Fruit fly (Drosophila melanogaster) whole organism, prepupa: ENCODE results near the gene mRpS30.

Source experiments
- Blimp-1 ChIP-seq: fragments of 200-800 bp; sonication (Bioruptor generic); optimal IDR thresholded peaks from 3 replicates; lab custom pipeline; 2017; ENCODE audit warnings: missing biosample characterization, missing genetic modification characterization, mild to moderate bottlenecking, moderate library complexity, missing genetic modification reagents
- CG10669 ChIP-seq: fragments of 200-800 bp; sonication (Bioruptor generic); optimal IDR thresholded peaks from 3 replicates; lab custom pipeline; 2018; ENCODE audit warnings: missing biosample characterization, mild to moderate bottlenecking, missing genetic modification characterization, moderate library complexity
- CG11762 ChIP-seq: fragments of 200-800 bp; sonication (Bioruptor generic); optimal IDR thresholded peaks from 3 replicates; lab custom pipeline; 2016; ENCODE audit warnings: missing biosample characterization, missing genetic modification characterization; ENCODE audit not compliant: insufficient read depth
- CG1621 ChIP-seq: fragments of 200-800 bp; sonication (Bioruptor generic); optimal IDR thresholded peaks from 3 replicates; lab custom pipeline; 2018; ENCODE audit warnings: missing biosample characterization, mild to moderate bottlenecking, missing genetic modification characterization
- CG3032 ChIP-seq: fragments of 200-800 bp; optimal IDR thresholded peaks from 2 replicates; lab custom pipeline; 2019; ENCODE audit warnings: missing biosample characterization, mild to moderate bottlenecking, missing genetic modification characterization, moderate library complexity
- CG31627 ChIP-seq: fragments of 200-800 bp; sonication (Bioruptor generic); optimal IDR thresholded peaks from 3 replicates; lab custom pipeline; 2016; ENCODE audit warnings: missing biosample characterization, missing genetic modification characterization
- CG32006 ChIP-seq: fragments of 200-800 bp; sonication (Bioruptor generic); optimal IDR thresholded peaks from 3 replicates; lab custom pipeline; 2017; ENCODE audit warnings: missing biosample characterization, mild to moderate bottlenecking, missing genetic modification characterization
- CG34406 ChIP-seq: fragments of 200-800 bp; sonication (Bioruptor generic); optimal IDR thresholded peaks from 3 replicates; lab custom pipeline; 2016; ENCODE audit warnings: missing biosample characterization, missing genetic modification characterization
- CG6163 ChIP-seq: fragments of 200-800 bp; sonication (Bioruptor generic); IDR thresholded peaks from 3 replicates; pipeline ENCODE4 v1.3.6; 2022; ENCODE audit warnings: missing biosample characterization, missing genetic modification characterization
- CG6808 ChIP-seq: fragments of 200-800 bp; sonication (Bioruptor generic); optimal IDR thresholded peaks from 3 replicates; lab custom pipeline; 2017; ENCODE audit warnings: missing biosample characterization, missing genetic modification characterization, mild to moderate bottlenecking, moderate library complexity, missing genetic modification reagents
- CG8319 ChIP-seq: fragments of 200-800 bp; sonication (Bioruptor generic); optimal IDR thresholded peaks from 3 replicates; lab custom pipeline; 2016; ENCODE audit warnings: missing biosample characterization, missing genetic modification characterization
- CG8632 ChIP-seq: fragments of 200-800 bp; sonication (Bioruptor generic); optimal IDR thresholded peaks from 3 replicates; lab custom pipeline; 2016; ENCODE audit warnings: missing biosample characterization, missing genetic modification characterization
- Eip78C ChIP-seq: fragments of 200-800 bp; sonication (Bioruptor generic); peaks from one replicate; lab custom pipeline; 2016; ENCODE audit warnings: missing biosample characterization, missing genetic modification characterization
- Ets21C ChIP-seq: fragments of 200-800 bp; sonication (Bioruptor generic); optimal IDR thresholded peaks from 3 replicates; lab custom pipeline; 2016; ENCODE audit warnings: missing biosample characterization, missing genetic modification characterization
- Ets96B ChIP-seq: fragments of 200-800 bp; optimal IDR thresholded peaks from 2 replicates; lab custom pipeline; 2019; ENCODE audit warnings: missing biosample characterization, mild to moderate bottlenecking, missing genetic modification characterization, moderate library complexity
- Gug ChIP-seq: fragments of 200-800 bp; sonication (Bioruptor generic); IDR thresholded peaks from 2 replicates; pipeline ENCODE4 v1.3.6; 2022; ENCODE audit warnings: missing biosample characterization, missing genetic modification characterization
- Hr39 ChIP-seq: fragments of 200-800 bp; sonication (Bioruptor generic); optimal IDR thresholded peaks from 2 replicates; lab custom pipeline; 2016; ENCODE audit warnings: missing biosample characterization, missing genetic modification characterization
- Hr4 ChIP-seq: fragments of 200-800 bp; sonication (Bioruptor generic); optimal IDR thresholded peaks from 3 replicates; lab custom pipeline; 2016; ENCODE audit warnings: missing biosample characterization, missing genetic modification characterization
- Met ChIP-seq: fragments of 200-800 bp; sonication (Bioruptor generic); optimal IDR thresholded peaks from 3 replicates; lab custom pipeline; 2016; ENCODE audit warnings: missing biosample characterization, missing genetic modification characterization
- Smox ChIP-seq: fragments of 200-800 bp; sonication (Bioruptor generic); optimal IDR thresholded peaks from 3 replicates; lab custom pipeline; 2016; ENCODE audit warnings: missing biosample characterization, missing genetic modification characterization
- Sox15 ChIP-seq: fragments of 200-800 bp; sonication (Bioruptor generic); optimal IDR thresholded peaks from 3 replicates; lab custom pipeline; 2016; ENCODE audit warnings: missing biosample characterization, missing genetic modification characterization
- achi ChIP-seq: fragments of 200-800 bp; sonication (Bioruptor generic); optimal IDR thresholded peaks from 3 replicates; lab custom pipeline; 2016; ENCODE audit warnings: missing biosample characterization, missing genetic modification characterization
- acj6 ChIP-seq: fragments of 200-800 bp; sonication (Bioruptor generic); optimal IDR thresholded peaks from 3 replicates; lab custom pipeline; 2016; ENCODE audit warnings: missing biosample characterization, missing genetic modification characterization
- cyc ChIP-seq: fragments of 200-800 bp; sonication (Bioruptor generic); optimal IDR thresholded peaks from 3 replicates; lab custom pipeline; 2016; ENCODE audit warnings: missing biosample characterization, missing genetic modification characterization
- dsx ChIP-seq: fragments of 200-800 bp; optimal IDR thresholded peaks from 3 replicates; lab custom pipeline; 2019; ENCODE audit warnings: missing biosample characterization, mild to moderate bottlenecking, missing genetic modification characterization, moderate library complexity; ENCODE audit not compliant: poor library complexity, severe bottlenecking
- eg ChIP-seq: fragments of 200-800 bp; sonication (Bioruptor generic); IDR thresholded peaks from 3 replicates; pipeline ENCODE4 v1.3.6; 2022; ENCODE audit warnings: missing biosample characterization, missing genetic modification characterization
- fd59A ChIP-seq: fragments of 200-800 bp; sonication (Bioruptor generic); optimal IDR thresholded peaks from 2 replicates; lab custom pipeline; 2017; ENCODE audit warnings: missing biosample characterization, mild to moderate bottlenecking, missing genetic modification characterization, missing genetic modification reagents
- fd85E ChIP-seq: fragments of 200-800 bp; sonication (Bioruptor generic); optimal IDR thresholded peaks from 3 replicates; lab custom pipeline; 2016; ENCODE audit warnings: missing biosample characterization, missing genetic modification characterization
- fkh ChIP-seq: fragments of 200-800 bp; sonication (Bioruptor generic); optimal IDR thresholded peaks from 3 replicates; lab custom pipeline; 2017; ENCODE audit warnings: missing biosample characterization, mild to moderate bottlenecking, missing genetic modification characterization, moderate library complexity
- spab ChIP-seq: fragments of 200-800 bp; sonication (Bioruptor generic); optimal IDR thresholded peaks from 2 replicates; lab custom pipeline; 2017; ENCODE audit warnings: missing biosample characterization, mild to moderate bottlenecking, missing genetic modification characterization, missing genetic modification reagents
- svp ChIP-seq: fragments of 200-800 bp; sonication (Bioruptor generic); peaks from one replicate; lab custom pipeline; 2016; ENCODE audit warnings: missing biosample characterization, missing genetic modification characterization

The mRpS30 gene

dm6 chrX:15788235-15789187, 2.7 kb downstream of the mRpS30 start, which contains the start of gene Rhp (continued):
- peak; percentile 76 for TF ChIP-seq CG8632 (GFP tag; lab: Kevin White, UChicago)
- TF ChIP-seq Met (GFP tag; lab: Kevin White, UChicago), result no peak
- TF ChIP-seq fkh (GFP tag; lab: Kevin White, UChicago), result peak; percentile 64
- TF ChIP-seq CG31627 (GFP tag; lab: Kevin White, UChicago), result no peak
- TF ChIP-seq Ets96B (tag; lab: Kevin White, UChicago), result no peak
- peak; percentile 47 for TF ChIP-seq CG11762 (GFP tag; lab: Kevin White, UChicago)
- peak; percentile 46 for TF ChIP-seq acj6 (GFP tag; lab: Kevin White, UChicago)
- peak; percentile 22 for TF ChIP-seq CG8319 (GFP tag; lab: Kevin White, UChicago)
- no peak for TF ChIP-seq Ets21C (GFP tag; lab: Kevin White, UChicago)
- peak; percentile 34; the same call in 2 of the 3 replicates for TF ChIP-seq CG6163 (GFP tag; lab: Robert Waterston, UW)
- TF ChIP-seq CG32006 (GFP tag; lab: Kevin White, UChicago), result no peak
- TF ChIP-seq cyc (GFP tag; lab: Kevin White, UChicago), result peak; percentile 8
- peak; percentile 31 for TF ChIP-seq achi (GFP tag; lab: Kevin White, UChicago)
- TF ChIP-seq CG10669 (GFP tag; lab: Kevin White, UChicago), result peak; percentile 76
- peak; percentile 34 for TF ChIP-seq Blimp-1 (GFP tag; lab: Kevin White, UChicago)
- TF ChIP-seq Hr4 (GFP tag; lab: Kevin White, UChicago), result no peak
- TF ChIP-seq Hr39, result no peak
- no peak for TF ChIP-seq fd59A (GFP tag; lab: Kevin White, UChicago)
- TF ChIP-seq Gug (GFP tag; lab: Robert Waterston, UW), result no peak
- TF ChIP-seq CG3032 (tag; lab: Kevin White, UChicago), result peak; percentile 48
- TF ChIP-seq Smox, result peak; percentile 56
- TF ChIP-seq dsx (GFP tag; lab: Kevin White, UChicago), result peak; percentile 47
- TF ChIP-seq fd85E (GFP tag; lab: Kevin White, UChicago), result peak; percentile 34
- peak; percentile 60 for TF ChIP-seq CG34406 (GFP tag; lab: Kevin White, UChicago)
- TF ChIP-seq CG6808 (GFP tag; lab: Kevin White, UChicago), result peak; percentile 79
- TF ChIP-seq Eip78C, result peak; percentile 43
- TF ChIP-seq spab, result no peak
- no peak for TF ChIP-seq Sox15 (GFP tag; lab: Kevin White, UChicago)
- peak; percentile 55 for TF ChIP-seq CG1621
- TF ChIP-seq, all 60 proteins: peak for 34

dm6 chrX:15795951-15796443, 10.2 kb downstream of the mRpS30 start, which contains the start of gene sordd1:
Gene sordd1 (minus strand): TSS chrX:15796028.
- peak; percentile 16 for TF ChIP-seq Eip78C

- TF ChIP-seq Eip78C (peak; percentile 23), eg (GFP tag; lab: Robert Waterston, UW) (0 out of 3 replicates have a peak, but pooled peaks have one; percentile 44), svp (GFP tag; lab: Kevin White, UChicago) (peak; percentile 84)
Observed at dm6 chrX:15799085-15799557, 13.3 kb downstream of the mRpS30 start, which contains the start of the genes sordd2 and CG15602. Gene sordd2 (minus strand): TSS chrX:15799162. Gene CG15602 (plus strand): TSS chrX:15799426.
